Fruit fly (Drosophila melanogaster): ENCODE measurements around the gene CG42393.

- no peak for TF ChIP-seq Sox15 (GFP tag; optimal IDR thresholded peaks at IDR 0.05)
- no peak for TF ChIP-seq CG10669 (GFP tag; optimal IDR thresholded peaks at IDR 0.05)
- TF ChIP-seq Eip78C (GFP tag) = peak; percentile 60
- no peak for TF ChIP-seq topi (GFP tag; optimal IDR thresholded peaks at IDR 0.05)
- TF ChIP-seq Smox (GFP tag; optimal IDR thresholded peaks at IDR 0.05) = peak; percentile 16
- peak; percentile 34 for TF ChIP-seq Lpt (GFP tag; optimal IDR thresholded peaks at IDR 0.05)
Observed at dm6 chr3L:18003054-18003871, 39.3 kb upstream of the CG42393 start.

All from whole organism, prepupa.